Worm (Caenorhabditis elegans): ENCODE measurements around the gene acbp-5.

Gene acbp-5

DNA sequence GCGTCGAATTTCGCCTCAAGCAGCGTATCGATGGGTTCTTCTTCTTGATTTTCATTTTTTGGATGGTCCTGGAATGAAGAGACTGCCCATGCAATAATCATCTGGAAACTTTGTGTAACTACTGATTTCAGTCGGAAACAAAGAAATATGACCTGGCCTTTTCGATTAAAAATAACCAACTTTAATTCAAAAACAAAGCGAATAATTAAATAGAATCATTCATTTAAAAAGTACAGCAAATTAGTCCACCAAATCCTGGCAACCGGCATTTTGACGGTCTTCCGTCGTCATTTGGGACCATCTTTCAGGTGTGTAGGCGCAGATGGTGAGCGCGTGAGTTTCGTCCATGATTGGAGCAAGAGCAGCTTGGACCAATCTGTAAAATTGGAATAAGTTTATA, at the start of gene acbp-5:
acbp-5 (minus strand) TSS at position 101 of the 400 bp plus-strand sequence.
- TF ChIP-seq hpl-2 (GFP tag; optimal IDR thresholded peaks at IDR 0.05) (no peak), sup-37 (GFP tag; optimal IDR thresholded peaks at IDR 0.05) (no peak), fkh-4 (tag; optimal IDR thresholded peaks at IDR 0.05; ENCODE audit: borderline replicate concordance) (no peak), vab-15 (tag; optimal IDR thresholded peaks at IDR 0.05) (no peak), nhr-85 (tag) (no peak), efl-3 (GFP tag; optimal IDR thresholded peaks at IDR 0.05) (no peak), F16B12.6 (tag; optimal IDR thresholded peaks at IDR 0.05) (no peak), nhr-19 (GFP tag; conservative IDR thresholded peaks at IDR 0.05) (no peak), C16A3.4 (tag; optimal IDR thresholded peaks at IDR 0.05) (no peak), fos-1 (tag; optimal IDR thresholded peaks at IDR 0.05) (no peak)

- peak; percentile 19 for TF ChIP-seq mep-1 (tag; optimal IDR thresholded peaks at IDR 0.05)
- TF ChIP-seq C16A3.4 (tag; optimal IDR thresholded peaks at IDR 0.05), result peak; percentile 12
- TF ChIP-seq nhr-71 (tag; optimal IDR thresholded peaks at IDR 0.05), result peak; percentile 9
- peak; percentile 4 for TF ChIP-seq irx-1 (tag; optimal IDR thresholded peaks at IDR 0.05)
- TF ChIP-seq lin-35 (GFP tag; optimal IDR thresholded peaks at IDR 0.05), result peak; percentile 37 to 49
- TF ChIP-seq ceh-82 (tag; optimal IDR thresholded peaks at IDR 0.05), result peak in 1 of 3 experiments; percentile 19
- no peak for TF ChIP-seq nhr-85 (tag)
- peak in 1 of 2 experiments; percentile 15 for TF ChIP-seq mdl-1 (tag; optimal IDR thresholded peaks at IDR 0.05)
- no peak for TF ChIP-seq unc-130 (tag; optimal IDR thresholded peaks at IDR 0.05)
- TF ChIP-seq dpl-1 (GFP tag; optimal IDR thresholded peaks at IDR 0.05), result peak in 1 of 3 experiments; percentile 48
- TF ChIP-seq dsc-1 (tag; optimal IDR thresholded peaks at IDR 0.05), result peak; percentile 13
- TF ChIP-seq elt-2 (tag; optimal IDR thresholded peaks at IDR 0.05), result no peak
- TF ChIP-seq efl-1 (optimal IDR thresholded peaks at IDR 0.05), result peak in 1 of 2 experiments; percentile 41
- TF ChIP-seq efl-1 (GFP tag; optimal IDR thresholded peaks at IDR 0.05 in 1 of 2), result peak; percentile 34 to 80
- peak; percentile 80 for TF ChIP-seq F16B12.6 (tag; optimal IDR thresholded peaks at IDR 0.05)
- TF ChIP-seq rnt-1 (tag; optimal IDR thresholded peaks at IDR 0.05), result no peak
- peak; percentile 38 for TF ChIP-seq snu-23 (GFP tag; optimal IDR thresholded peaks at IDR 0.05)
- peak; percentile 9 to 49 for TF ChIP-seq lsy-2 (tag; optimal IDR thresholded peaks at IDR 0.05)
Measured at ce11 chrIII:13687211-13687610, 45.7 kb upstream of the acbp-5 start, which contains the start of gene cul-2. TSS of gene cul-2 (plus strand) at chrIII:13687269.

DNA sequence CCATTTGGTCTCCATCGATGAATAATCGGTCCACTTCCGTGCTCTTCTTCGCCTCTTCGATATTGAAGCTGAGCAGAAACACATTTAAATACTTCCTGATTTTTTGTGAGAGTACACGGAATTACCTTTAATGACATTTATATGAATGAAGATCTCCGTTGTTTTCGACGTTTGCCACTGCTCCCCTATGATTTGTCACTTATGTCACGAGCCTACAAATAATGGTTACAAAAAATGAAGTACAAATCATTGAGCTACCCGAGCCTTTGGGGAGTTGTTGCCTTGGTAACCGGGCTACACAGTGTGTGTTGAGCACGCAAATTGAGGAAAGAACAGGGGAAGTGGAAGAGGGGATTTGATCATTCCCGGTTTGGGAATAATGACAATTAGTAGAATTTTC, 44.8 kb upstream of the acbp-5 start, which contains the start of gene dyf-2:
dyf-2 (minus strand) TSS at position 137 of the 400 bp plus-strand sequence.
- TF ChIP-seq nhr-71 (tag; optimal IDR thresholded peaks at IDR 0.05) (peak; percentile 16), ceh-8 (GFP tag; optimal IDR thresholded peaks at IDR 0.05) (peak; percentile 53), fkh-4 (tag; optimal IDR thresholded peaks at IDR 0.05; ENCODE audit: borderline replicate concordance) (no peak), fkh-8 (tag; optimal IDR thresholded peaks at IDR 0.05) (peak; percentile 76)

DNA sequence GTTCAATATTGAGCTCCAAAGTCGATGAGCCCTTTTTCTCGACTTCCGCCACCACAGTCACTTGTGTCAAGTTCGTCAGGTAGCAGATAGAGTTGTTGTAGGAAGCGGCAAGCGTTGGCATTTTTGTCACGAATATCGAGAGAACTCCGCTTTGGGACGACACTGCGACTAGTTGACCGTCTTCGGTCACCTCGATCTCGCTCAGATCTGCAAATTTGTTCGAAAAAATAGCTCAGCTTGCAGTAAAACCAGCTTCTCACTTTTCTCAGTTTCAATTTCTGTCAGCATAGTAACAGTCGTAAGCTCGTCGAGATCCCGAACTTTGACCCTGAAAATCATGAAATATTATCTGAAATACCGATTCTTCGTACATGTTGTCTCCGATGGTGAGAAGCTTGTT, 42.7 kb upstream of the acbp-5 start:
- TF ChIP-seq vab-15 (tag; optimal IDR thresholded peaks at IDR 0.05), result no peak
- no peak for TF ChIP-seq aly-2 (tag; optimal IDR thresholded peaks at IDR 0.05)
- TF ChIP-seq sptf-1 (tag; optimal IDR thresholded peaks at IDR 0.05), result no peak
- TF ChIP-seq egl-13 (tag; optimal IDR thresholded peaks at IDR 0.05), result no peak
- TF ChIP-seq unc-130 (tag; optimal IDR thresholded peaks at IDR 0.05), result no peak
- no peak for TF ChIP-seq nhr-20 (tag; optimal IDR thresholded peaks at IDR 0.05)
- no peak for TF ChIP-seq unc-62 (GFP tag; optimal IDR thresholded peaks at IDR 0.05)
- no peak for TF ChIP-seq hlh-4 (tag; optimal IDR thresholded peaks at IDR 0.05)
- no peak for TF ChIP-seq snu-23 (GFP tag; optimal IDR thresholded peaks at IDR 0.05)
- TF ChIP-seq elt-2 (tag; optimal IDR thresholded peaks at IDR 0.05), result no peak
- no peak for TF ChIP-seq alr-1 (tag; optimal IDR thresholded peaks at IDR 0.05; ENCODE audit: borderline replicate concordance)
- no peak for TF ChIP-seq zip-4 (GFP tag; optimal IDR thresholded peaks at IDR 0.05)
- TF ChIP-seq fos-1 (tag; optimal IDR thresholded peaks at IDR 0.05), result no peak
- TF ChIP-seq fkh-10 (GFP tag; optimal IDR thresholded peaks at IDR 0.05), result no peak
- TF ChIP-seq nhr-47 (tag; optimal IDR thresholded peaks at IDR 0.05), result no peak

Measured in whole organism, L1 larva.